Fruit fly (Drosophila melanogaster) whole organism, wandering third instar larva: ENCODE measurements around the gene Prx2.

Experiments used
- Abd-B ChIP-seq: fragments of >200 bp; optimal IDR thresholded peaks from 2 replicates; lab custom pipeline; 2017; ENCODE audit warnings: missing biosample characterization, missing genetic modification characterization
- CG9705 ChIP-seq: fragments of 200-800 bp; sonication (Bioruptor generic); optimal IDR thresholded peaks from 2 replicates; lab custom pipeline; 2018; ENCODE audit warnings: missing biosample characterization, mild to moderate bottlenecking, missing genetic modification characterization
- Dif ChIP-seq: fragments of 200-275, 200-300 bp; sonication (Bioruptor generic); optimal IDR thresholded peaks from 2 replicates; lab custom pipeline; 2018; ENCODE audit warnings: missing biosample characterization, missing genetic modification characterization; ENCODE audit not compliant: partially characterized antibody
- Hr78 ChIP-seq: fragments of >200 bp; optimal IDR thresholded peaks from 2 replicates; lab custom pipeline; 2017; ENCODE audit warnings: missing biosample characterization, missing genetic modification characterization
- Vsx2 ChIP-seq: fragments of 200-300, 225-300 bp; sonication (Bioruptor generic); optimal IDR thresholded peaks from 2 replicates; lab custom pipeline; 2018; ENCODE audit warnings: missing biosample characterization, missing genetic modification characterization; ENCODE audit not compliant: partially characterized antibody
- brk ChIP-seq: fragments of 200-800 bp; sonication (Bioruptor generic); optimal IDR thresholded peaks from 2 replicates; lab custom pipeline; 2016; ENCODE audit warnings: missing biosample characterization, mild to moderate bottlenecking, missing genetic modification characterization
- fru ChIP-seq: fragments of 200-800 bp; sonication (Bioruptor generic); optimal IDR thresholded peaks from 3 replicates; lab custom pipeline; 2016; ENCODE audit warnings: missing biosample characterization, mild to moderate bottlenecking, missing genetic modification characterization
- h ChIP-seq: fragments of 200-800 bp; sonication (Bioruptor generic); optimal IDR thresholded peaks from 3 replicates; lab custom pipeline; 2016; ENCODE audit warnings: missing biosample characterization, mild to moderate bottlenecking, missing genetic modification characterization
- jim ChIP-seq: fragments of 175-275, 200-325 bp; sonication (Bioruptor generic); optimal IDR thresholded peaks from 2 replicates; lab custom pipeline; 2016; ENCODE audit warnings: missing biosample characterization, mild to moderate bottlenecking, missing genetic modification characterization
- pan ChIP-seq: fragments of >200 bp; optimal IDR thresholded peaks from 2 replicates; lab custom pipeline; 2017
- psq ChIP-seq: fragments of 200-800 bp; sonication (Bioruptor generic); optimal IDR thresholded peaks from 3 replicates; lab custom pipeline; 2017; ENCODE audit warnings: missing biosample characterization, mild to moderate bottlenecking, missing genetic modification characterization, moderate library complexity
- sv ChIP-seq: fragments of 200-800 bp; sonication (Bioruptor generic); optimal IDR thresholded peaks from 3 replicates; lab custom pipeline; 2016; ENCODE audit warnings: missing biosample characterization, missing genetic modification characterization
- tai ChIP-seq: sonication (Bioruptor generic); optimal IDR thresholded peaks from 2 replicates; lab custom pipeline; 2016; ENCODE audit warnings: missing biosample characterization, missing genetic modification characterization
- usp ChIP-seq: fragments of >200 bp; optimal IDR thresholded peaks from 2 replicates; lab custom pipeline; 2017; ENCODE audit warnings: missing biosample characterization, missing genetic modification characterization

- no peak for TF ChIP-seq tai (GFP tag; lab: Kevin White, UChicago)
- TF ChIP-seq sv (GFP tag; lab: Kevin White, UChicago), result no peak
- peak; percentile 12 for TF ChIP-seq h
- no peak for TF ChIP-seq Vsx2
- no peak for TF ChIP-seq usp
- TF ChIP-seq psq (GFP tag; lab: Kevin White, UChicago), result peak; percentile 89
- peak; percentile 61 for TF ChIP-seq Dif
- TF ChIP-seq Hr78 (GFP tag; lab: Kevin White, UChicago), result no peak
- TF ChIP-seq brk (GFP tag; lab: Kevin White, UChicago), result no peak
- TF ChIP-seq pan (lab: Kevin White, UChicago), result no peak
- TF ChIP-seq Abd-B (GFP tag; lab: Kevin White, UChicago), result no peak
- no peak for TF ChIP-seq jim
- TF ChIP-seq fru (GFP tag; lab: Kevin White, UChicago), result no peak
- no peak for TF ChIP-seq CG9705 (GFP tag; lab: Kevin White, UChicago)
These were observed 45.1 kb upstream of the Prx2 start for dm6 chrX:13284548-13284974.
